Fruit fly (Drosophila melanogaster): Measurements from ENCODE around the gene Muc11A.

- peak; percentile 52 for TF ChIP-seq CG34406 (GFP tag; optimal IDR thresholded peaks at IDR 0.05)
- peak; percentile 54 for TF ChIP-seq CG6808 (GFP tag; optimal IDR thresholded peaks at IDR 0.05)
- peak; percentile 76 for TF ChIP-seq Sox102F (GFP tag; optimal IDR thresholded peaks at IDR 0.05)
- peak; percentile 13 for TF ChIP-seq CG6854 (GFP tag; optimal IDR thresholded peaks at IDR 0.05)
- TF ChIP-seq CG6792 (GFP tag; optimal IDR thresholded peaks at IDR 0.05), result peak; percentile 64
- peak; percentile 45 for TF ChIP-seq Ets21C (GFP tag; optimal IDR thresholded peaks at IDR 0.05)
- TF ChIP-seq fd85E (GFP tag; optimal IDR thresholded peaks at IDR 0.05), result no peak
- TF ChIP-seq CG8632 (GFP tag; optimal IDR thresholded peaks at IDR 0.05), result peak; percentile 50
These were observed 44.7 kb upstream of the Muc11A start for dm6 chrX:12014800-12015389.

Measured in whole organism, prepupa.